Fruit fly (Drosophila melanogaster): ENCODE measurements around the gene Hand.

DNA sequence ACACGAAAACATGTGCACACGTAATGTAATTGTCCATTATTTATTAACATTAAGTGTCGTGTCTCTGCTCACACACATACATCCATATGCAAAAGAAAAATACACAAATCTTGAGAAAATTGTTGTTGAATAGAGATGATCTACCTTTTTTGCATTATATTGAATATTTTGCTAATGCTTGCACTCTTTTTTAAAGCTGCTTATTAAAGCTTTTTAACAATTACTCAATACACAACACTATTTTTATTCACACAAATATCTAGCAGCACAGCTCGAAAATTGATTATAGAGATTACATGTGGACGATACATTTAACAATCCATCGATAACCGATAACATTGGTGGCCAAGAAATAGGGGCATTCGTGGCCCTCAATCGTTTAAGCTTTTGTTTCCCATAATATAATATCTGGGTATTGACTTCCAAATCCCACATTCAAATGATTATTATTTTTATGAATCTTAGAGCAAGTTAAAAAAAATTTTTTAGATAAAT, 3.1 kb downstream of the Hand start, which contains the start of gene Ufd4:
- TF ChIP-seq gl (tag; optimal IDR thresholded peaks at IDR 0.05) (no peak), rn (GFP tag; IDR thresholded peaks at IDR 0.05) (no peak), CG8301 (tag; optimal IDR thresholded peaks at IDR 0.05) (no peak), CG14655 (GFP tag; optimal IDR thresholded peaks at IDR 0.05) (no peak), CG17806 (tag; optimal IDR thresholded peaks at IDR 0.05) (peak; percentile 49), Pif1A (GFP tag; optimal IDR thresholded peaks at IDR 0.05) (no peak), CG32121 (GFP tag; IDR thresholded peaks at IDR 0.05) (peak; percentile 66), CG34367 (tag; optimal IDR thresholded peaks at IDR 0.05) (no peak), CG12605 (GFP tag; IDR thresholded peaks at IDR 0.05) (no peak), Snoo (tag; optimal IDR thresholded peaks at IDR 0.05) (no peak), CG8159 (tag; optimal IDR thresholded peaks at IDR 0.05) (no peak), fd96Ca (GFP tag; IDR thresholded peaks at IDR 0.05) (no peak), CG15710 (tag; optimal IDR thresholded peaks at IDR 0.05) (peak; percentile 38)

Data from whole organism, pupa.